Fruit fly (Drosophila melanogaster) whole organism, prepupa: Measurements from ENCODE around the gene COX5B.

ENCODE experiments used
- CG10631 ChIP-seq: fragments of 200-800 bp; sonication (Bioruptor generic); optimal IDR thresholded peaks from 2 replicates; lab custom pipeline; 2016; ENCODE audit warnings: missing biosample characterization, missing genetic modification characterization
- CG10669 ChIP-seq: fragments of 200-800 bp; sonication (Bioruptor generic); optimal IDR thresholded peaks from 3 replicates; lab custom pipeline; 2018; ENCODE audit warnings: missing biosample characterization, mild to moderate bottlenecking, missing genetic modification characterization, moderate library complexity
- CG11294 ChIP-seq: fragments of 200-800 bp; sonication (Bioruptor generic); IDR thresholded peaks from 2 replicates; pipeline ENCODE4 v1.3.6; 2022; ENCODE audit warnings: missing biosample characterization, missing genetic modification characterization
- CG11902 ChIP-seq: fragments of 200-800 bp; sonication (Bioruptor generic); optimal IDR thresholded peaks from 3 replicates; lab custom pipeline; 2016; ENCODE audit warnings: missing biosample characterization, missing genetic modification characterization
- CG1621 ChIP-seq: fragments of 200-800 bp; sonication (Bioruptor generic); optimal IDR thresholded peaks from 3 replicates; lab custom pipeline; 2018; ENCODE audit warnings: missing biosample characterization, mild to moderate bottlenecking, missing genetic modification characterization
- CG32006 ChIP-seq: fragments of 200-800 bp; sonication (Bioruptor generic); optimal IDR thresholded peaks from 3 replicates; lab custom pipeline; 2017; ENCODE audit warnings: missing biosample characterization, mild to moderate bottlenecking, missing genetic modification characterization
- CG34406 ChIP-seq: fragments of 200-800 bp; sonication (Bioruptor generic); optimal IDR thresholded peaks from 3 replicates; lab custom pipeline; 2016; ENCODE audit warnings: missing biosample characterization, missing genetic modification characterization
- CG4318 ChIP-seq: fragments of 200-800 bp; sonication (Bioruptor generic); optimal IDR thresholded peaks from 3 replicates; lab custom pipeline; 2017; ENCODE audit warnings: missing biosample characterization, mild to moderate bottlenecking, missing genetic modification characterization
- CG6163 ChIP-seq: fragments of 200-800 bp; sonication (Bioruptor generic); IDR thresholded peaks from 3 replicates; pipeline ENCODE4 v1.3.6; 2022; ENCODE audit warnings: missing biosample characterization, missing genetic modification characterization
- CG6276 ChIP-seq: fragments of 200-800 bp; sonication (Bioruptor generic); optimal IDR thresholded peaks from 2 replicates; lab custom pipeline; 2017; ENCODE audit warnings: missing biosample characterization, mild to moderate bottlenecking, missing genetic modification characterization
- CG6808 ChIP-seq: fragments of 200-800 bp; sonication (Bioruptor generic); optimal IDR thresholded peaks from 3 replicates; lab custom pipeline; 2017; ENCODE audit warnings: missing biosample characterization, missing genetic modification characterization, mild to moderate bottlenecking, moderate library complexity, missing genetic modification reagents
- CG6854 ChIP-seq: fragments of 200-800 bp; sonication (Bioruptor generic); optimal IDR thresholded peaks from 2 replicates; lab custom pipeline; 2017; ENCODE audit warnings: missing biosample characterization, mild to moderate bottlenecking, missing genetic modification characterization
- CG7368 ChIP-seq: fragments of 200-800 bp; sonication (Bioruptor generic); optimal IDR thresholded peaks from 3 replicates; lab custom pipeline; 2016; ENCODE audit warnings: missing biosample characterization, missing genetic modification characterization
- CG8119 ChIP-seq: fragments of 200-800 bp; sonication (Bioruptor generic); IDR thresholded peaks from 3 replicates; pipeline ENCODE4 v1.3.6; 2022; ENCODE audit warnings: missing biosample characterization, missing genetic modification characterization
- CG8319 ChIP-seq: fragments of 200-800 bp; sonication (Bioruptor generic); optimal IDR thresholded peaks from 3 replicates; lab custom pipeline; 2016; ENCODE audit warnings: missing biosample characterization, missing genetic modification characterization
- CG8632 ChIP-seq: fragments of 200-800 bp; sonication (Bioruptor generic); optimal IDR thresholded peaks from 3 replicates; lab custom pipeline; 2016; ENCODE audit warnings: missing biosample characterization, missing genetic modification characterization
- Eip78C ChIP-seq: fragments of 200-800 bp; sonication (Bioruptor generic); peaks from one replicate; lab custom pipeline; 2016; ENCODE audit warnings: missing biosample characterization, missing genetic modification characterization
- Eip93F ChIP-seq: fragments of 200-800 bp; sonication (Bioruptor generic); optimal IDR thresholded peaks from 2 replicates; lab custom pipeline; 2016; ENCODE audit warnings: missing biosample characterization, mild to moderate bottlenecking, missing genetic modification characterization
- Ets21C ChIP-seq: fragments of 200-800 bp; sonication (Bioruptor generic); optimal IDR thresholded peaks from 3 replicates; lab custom pipeline; 2016; ENCODE audit warnings: missing biosample characterization, missing genetic modification characterization
- Hr38 ChIP-seq: sonication (Bioruptor generic); optimal IDR thresholded peaks from 2 replicates; lab custom pipeline; 2016; ENCODE audit warnings: missing biosample characterization, missing genetic modification characterization
- Hr39 ChIP-seq: fragments of 200-800 bp; sonication (Bioruptor generic); optimal IDR thresholded peaks from 2 replicates; lab custom pipeline; 2016; ENCODE audit warnings: missing biosample characterization, missing genetic modification characterization
- Lpt ChIP-seq: fragments of 200-800 bp; sonication (Bioruptor generic); optimal IDR thresholded peaks from 3 replicates; lab custom pipeline; 2016; ENCODE audit warnings: missing biosample characterization, missing genetic modification characterization
- OdsH ChIP-seq: fragments of 200-800 bp; sonication (Bioruptor generic); optimal IDR thresholded peaks from 3 replicates; lab custom pipeline; 2016; ENCODE audit warnings: missing biosample characterization, missing genetic modification characterization
- Sox102F ChIP-seq: fragments of 200-800 bp; sonication (Bioruptor generic); optimal IDR thresholded peaks from 2 replicates; lab custom pipeline; 2016; ENCODE audit warnings: missing biosample characterization, mild to moderate bottlenecking, missing genetic modification characterization
- achi ChIP-seq: fragments of 200-800 bp; sonication (Bioruptor generic); optimal IDR thresholded peaks from 3 replicates; lab custom pipeline; 2016; ENCODE audit warnings: missing biosample characterization, missing genetic modification characterization
- acj6 ChIP-seq: fragments of 200-800 bp; sonication (Bioruptor generic); optimal IDR thresholded peaks from 3 replicates; lab custom pipeline; 2016; ENCODE audit warnings: missing biosample characterization, missing genetic modification characterization
- cyc ChIP-seq: fragments of 200-800 bp; sonication (Bioruptor generic); optimal IDR thresholded peaks from 3 replicates; lab custom pipeline; 2016; ENCODE audit warnings: missing biosample characterization, missing genetic modification characterization
- dac ChIP-seq: fragments of 200-800 bp; sonication (Bioruptor generic); optimal IDR thresholded peaks from 2 replicates; lab custom pipeline; 2017; ENCODE audit warnings: missing biosample characterization, mild to moderate bottlenecking, missing genetic modification characterization
- dsx ChIP-seq: fragments of 200-800 bp; optimal IDR thresholded peaks from 3 replicates; lab custom pipeline; 2019; ENCODE audit warnings: missing biosample characterization, mild to moderate bottlenecking, missing genetic modification characterization, moderate library complexity; ENCODE audit not compliant: poor library complexity, severe bottlenecking
- eg ChIP-seq: fragments of 200-800 bp; sonication (Bioruptor generic); IDR thresholded peaks from 3 replicates; pipeline ENCODE4 v1.3.6; 2022; ENCODE audit warnings: missing biosample characterization, missing genetic modification characterization
- salr ChIP-seq, 2 experiments: fragments of 200-800 bp; sonication (Bioruptor generic); optimal IDR thresholded peaks; 3 replicates each; lab custom pipeline; 2016 to 2018; ENCODE audit warnings: missing biosample characterization in 2 of 2, missing genetic modification characterization in 2 of 2, mild to moderate bottlenecking in 1 of 2
- ss ChIP-seq, 2 experiments: fragments of 200-800 bp; sonication (Bioruptor generic); optimal IDR thresholded peaks; 2 replicates in 1 of 2; 3 replicates in 1 of 2; lab custom pipeline; 2017 to 2018; ENCODE audit warnings: mild to moderate bottlenecking in 2 of 2, missing biosample characterization in 2 of 2, missing genetic modification characterization in 2 of 2, moderate library complexity in 1 of 2

COX5B gene

DNA sequence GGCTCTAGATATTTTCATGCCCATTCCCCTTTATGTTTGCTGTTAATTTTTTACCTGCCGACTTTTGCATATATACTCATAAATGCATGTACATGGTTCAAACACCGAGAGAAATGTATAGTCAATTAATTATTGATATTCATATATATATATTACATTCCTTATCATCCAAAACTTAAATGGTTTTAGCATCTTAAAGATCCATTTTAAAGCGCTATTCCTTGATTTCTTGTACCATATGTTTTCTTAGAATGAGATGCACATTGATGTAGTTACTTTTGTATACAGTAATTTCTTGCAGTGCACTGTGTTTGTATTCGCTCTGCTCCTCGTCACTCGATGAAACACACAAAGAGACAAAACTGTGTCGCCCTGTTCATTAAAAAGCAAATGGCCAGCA lies 48.9 kb upstream of the COX5B start (continued):
- TF ChIP-seq ss (GFP tag; optimal IDR thresholded peaks at IDR 0.05; lab: Kevin White, UChicago): peak in 1 of 2 experiments; percentile 50
- TF ChIP-seq CG32006 (GFP tag; lab: Kevin White, UChicago): peak; percentile 75
- peak; percentile 41 for TF ChIP-seq cyc (GFP tag; lab: Kevin White, UChicago)
- peak; percentile 70 for TF ChIP-seq CG34406 (GFP tag; lab: Kevin White, UChicago)
- peak; percentile 41 for TF ChIP-seq CG4318 (GFP tag; lab: Kevin White, UChicago)
- TF ChIP-seq Eip93F (GFP tag; lab: Kevin White, UChicago): no peak
- TF ChIP-seq CG6808 (GFP tag; lab: Kevin White, UChicago): peak; percentile 39
- TF ChIP-seq CG7368 (GFP tag; lab: Kevin White, UChicago): peak; percentile 41

DNA sequence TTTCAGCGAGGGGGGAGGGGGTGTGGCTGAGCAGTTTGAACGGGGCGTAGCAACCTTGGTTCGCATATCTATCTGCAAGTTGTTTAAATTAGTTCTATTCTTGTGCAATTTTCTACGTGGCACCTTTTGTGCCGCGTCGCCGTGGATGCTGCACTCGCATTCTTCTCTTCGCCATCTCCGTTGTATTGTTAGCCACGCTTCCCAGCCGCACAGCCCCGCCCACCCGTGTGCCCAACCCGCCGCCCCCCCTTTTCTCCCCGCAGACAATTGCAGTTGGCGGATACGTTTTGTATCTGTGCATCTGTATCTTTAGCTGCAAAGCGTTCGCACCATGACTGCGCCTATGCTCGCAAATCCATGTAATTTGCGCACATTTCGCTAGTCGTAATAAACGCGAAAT lies 43.7 kb upstream of the COX5B start:
- no peak for TF ChIP-seq Ets21C (GFP tag; lab: Kevin White, UChicago)
- no peak for TF ChIP-seq Sox102F (GFP tag; lab: Kevin White, UChicago)
- no peak for TF ChIP-seq Hr38 (GFP tag; lab: Kevin White, UChicago)
- no peak for TF ChIP-seq eg
- TF ChIP-seq OdsH (GFP tag; lab: Kevin White, UChicago): no peak
- TF ChIP-seq ss (GFP tag; optimal IDR thresholded peaks at IDR 0.05; lab: Kevin White, UChicago): no peak
- 0 out of 3 replicates have a peak, but pooled peaks have one; percentile 13 for TF ChIP-seq CG8119 (GFP tag; lab: Robert Waterston, UW)
- 0 out of 3 replicates have a peak, but pooled peaks have one; percentile 43 for TF ChIP-seq CG6163 (GFP tag; lab: Robert Waterston, UW)
- no peak for TF ChIP-seq achi (GFP tag; lab: Kevin White, UChicago)
- TF ChIP-seq Eip93F (GFP tag; lab: Kevin White, UChicago): no peak
- no peak for TF ChIP-seq acj6

DNA sequence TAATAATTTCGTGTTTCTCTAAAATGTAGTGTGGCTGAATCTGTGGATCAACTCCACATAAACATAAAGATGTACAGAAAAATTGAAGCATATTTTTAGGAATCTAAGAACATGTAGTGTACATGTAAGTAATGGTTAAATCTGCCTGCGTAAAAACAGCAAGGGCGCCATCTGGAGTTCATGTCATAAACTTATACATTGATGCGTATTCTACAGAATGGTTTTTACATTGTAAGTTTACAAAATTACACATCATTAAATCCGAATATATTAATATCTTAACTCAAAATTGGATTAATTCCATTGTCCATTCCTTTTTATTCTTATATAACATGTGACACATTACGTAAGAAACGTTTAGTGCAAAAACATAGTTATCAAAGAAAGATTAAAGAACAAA lies 30.6 kb upstream of the COX5B start:
- no peak for TF ChIP-seq Ets21C (GFP tag; lab: Kevin White, UChicago)
- TF ChIP-seq CG6854 (GFP tag; lab: Kevin White, UChicago): no peak
- TF ChIP-seq Hr39 (GFP tag; lab: Kevin White, UChicago): peak; percentile 1
- TF ChIP-seq cyc (GFP tag; lab: Kevin White, UChicago): peak; percentile 23
- TF ChIP-seq dsx: peak; percentile 43
- TF ChIP-seq Eip78C: peak; percentile 38

DNA sequence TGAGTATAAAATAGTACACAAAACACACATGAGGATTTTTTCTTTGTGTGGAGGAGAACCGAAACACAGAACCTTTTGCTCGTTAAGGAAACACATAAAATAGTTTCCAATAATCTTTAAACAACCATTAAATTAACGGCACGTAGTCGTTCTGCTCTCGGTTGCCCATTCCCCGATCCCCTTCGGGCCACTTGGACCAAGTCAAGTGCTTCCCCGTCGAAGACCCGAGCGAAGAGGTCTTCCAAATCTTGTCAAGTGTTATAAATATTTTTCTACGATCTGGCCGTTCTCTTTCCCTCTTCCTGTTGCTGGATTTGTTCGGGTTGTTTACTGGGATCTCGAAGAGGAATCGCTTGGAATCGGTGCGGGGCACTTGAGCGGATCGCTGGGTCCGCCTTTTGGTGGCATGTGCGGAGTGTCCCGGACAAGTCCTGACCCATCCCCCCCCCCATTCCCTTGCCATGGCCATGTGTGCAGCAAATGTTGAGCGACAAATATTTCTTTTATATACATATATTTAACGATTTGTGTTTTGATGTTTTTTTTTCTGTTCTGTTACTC lies 26.6 kb upstream of the COX5B start:
- TF ChIP-seq CG32006 (GFP tag; lab: Kevin White, UChicago) (no peak), CG11294 (GFP tag; lab: Robert Waterston, UW) (no peak), Lpt (GFP tag; lab: Kevin White, UChicago) (no peak), CG8632 (GFP tag; lab: Kevin White, UChicago) (no peak), CG6276 (no peak), CG8319 (GFP tag; lab: Kevin White, UChicago) (no peak), CG11902 (GFP tag; lab: Kevin White, UChicago) (no peak), dac (no peak), salr (GFP tag; optimal IDR thresholded peaks at IDR 0.05; lab: Kevin White, UChicago) (no peak), CG10669 (GFP tag; lab: Kevin White, UChicago) (no peak), eg (no peak), Hr38 (GFP tag; lab: Kevin White, UChicago) (no peak), CG1621 (tag; lab: Kevin White, UChicago) (no peak), CG10631 (GFP tag; lab: Kevin White, UChicago) (no peak)
- TF ChIP-seq, all 60 proteins: peak for 0
